Worm (Caenorhabditis elegans) whole organism, L4 larva: ENCODE data around the gene nspc-5.

ENCODE experiments used
- daf-12 ChIP-seq: fragments of 150-350 bp; optimal IDR thresholded peaks from 2 replicates; lab custom pipeline; 2014; ENCODE audit warnings: missing biosample characterization, missing genetic modification reagents, missing genetic modification characterization
- lsy-2 ChIP-seq, 2 experiments: fragments of 150-350 bp in 1 of 2; sonication (generic microtip) in 1 of 2; optimal IDR thresholded peaks; 2 replicates each; lab custom pipeline; 2014 to 2017; ENCODE audit warnings: missing biosample characterization in 2 of 2, missing genetic modification characterization in 2 of 2
- mdl-1 ChIP-seq, 2 experiments: fragments of 150-350 bp in 1 of 2; sonication (generic microtip) in 1 of 2; optimal IDR thresholded peaks; 2 replicates each; lab custom pipeline; 2014 to 2017; ENCODE audit warnings: missing biosample characterization in 2 of 2, missing genetic modification characterization in 2 of 2
- nhr-10 ChIP-seq: fragments of 150-350 bp; optimal IDR thresholded peaks from 2 replicates; lab custom pipeline; 2014; ENCODE audit warnings: missing biosample characterization, missing genetic modification characterization
- nhr-28 ChIP-seq: fragments of 150-350 bp; optimal IDR thresholded peaks from 2 replicates; lab custom pipeline; 2014; ENCODE audit warnings: missing biosample characterization, missing genetic modification characterization
- unc-130 ChIP-seq: sonication (generic microtip); optimal IDR thresholded peaks from 2 replicates; lab custom pipeline; 2016; ENCODE audit warnings: missing genetic modification reagents, missing genetic modification characterization, missing compliant biosample characterization
- unc-62 ChIP-seq, 3 experiments: fragments of 150-350 bp in 1 of 3; sonication (generic microtip); optimal IDR thresholded peaks in 2 of 3; peaks in 1 of 3; 1 replicate in 1 of 3; 2 replicates in 2 of 3; lab custom pipeline; 2014 to 2017; ENCODE audit warnings: missing biosample characterization in 3 of 3, missing genetic modification characterization in 3 of 3, missing genetic modification reagents in 3 of 3, missing genotype in 1 of 3
- zfp-2 ChIP-seq: sonication (generic microtip); optimal IDR thresholded peaks from 2 replicates; lab custom pipeline; 2016; ENCODE audit warnings: mild to moderate bottlenecking, missing genetic modification characterization, missing compliant biosample characterization
- ztf-7 ChIP-seq: fragments of 150-350 bp; optimal IDR thresholded peaks from 2 replicates; lab custom pipeline; 2014; ENCODE audit warnings: missing biosample characterization, missing genetic modification characterization

DNA sequence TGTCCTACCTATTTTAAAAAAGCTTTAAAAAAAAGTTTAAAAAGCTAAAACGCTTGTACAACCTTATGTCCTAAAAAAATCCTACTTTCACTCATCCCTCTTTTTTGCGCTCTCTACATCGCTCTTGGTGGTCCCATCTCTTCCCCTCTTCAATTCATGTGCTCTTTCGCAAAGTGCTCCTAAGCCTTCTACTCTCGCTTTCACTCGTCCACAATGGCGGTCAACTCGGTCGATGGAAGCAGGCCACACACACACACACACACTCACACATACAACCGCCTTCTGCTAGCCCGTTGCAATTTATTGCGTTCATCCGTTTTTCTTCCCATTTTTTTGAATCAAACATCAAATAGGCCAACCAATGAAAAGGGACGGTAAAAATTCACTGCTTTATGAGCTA is 30.6 kb downstream of the nspc-5 start:
- TF ChIP-seq nhr-10 (no peak), mdl-1 (tag; optimal IDR thresholded peaks at IDR 0.05; lab: Kevin White, UChicago) (no peak), zfp-2 (tag; lab: Kevin White, UChicago) (no peak), nhr-28 (no peak), unc-62 (GFP tag; optimal IDR thresholded peaks at IDR 0.05 in 1 of 2; lab: Kevin White, UChicago) (no peak), unc-62 (tag; optimal IDR thresholded peaks at IDR 0.05; lab: Kevin White, UChicago) (no peak), lsy-2 (tag; optimal IDR thresholded peaks at IDR 0.05; lab: Kevin White, UChicago) (no peak), unc-130 (GFP tag; lab: Kevin White, UChicago) (no peak), daf-12 (tag; lab: Kevin White, UChicago) (no peak), ztf-7 (tag; lab: Kevin White, UChicago) (no peak)
